Worm (Caenorhabditis elegans) whole organism, L1 larva: ENCODE measurements around the gene EGAP4.1.

ENCODE experiments used
- C04F5.9 ChIP-seq: sonication (generic microtip); optimal IDR thresholded peaks from 2 replicates; lab custom pipeline; 2016; ENCODE audit warnings: missing genetic modification characterization, missing compliant biosample characterization
- alr-1 ChIP-seq: fragments of 200-800 bp; sonication (Bioruptor generic); optimal IDR thresholded peaks from 2 replicates; lab custom pipeline; 2018; ENCODE audit warnings: borderline replicate concordance, mild to moderate bottlenecking, missing genetic modification characterization, missing compliant biosample characterization
- ama-1 ChIP-seq: fragments of 150-350 bp; optimal IDR thresholded peaks from 2 replicates; lab custom pipeline; 2014
- ceh-90 ChIP-seq: sonication (generic microtip); optimal IDR thresholded peaks from 2 replicates; lab custom pipeline; 2016; ENCODE audit warnings: missing genetic modification characterization, missing compliant biosample characterization
- efl-1 ChIP-seq, 4 experiments: fragments of 150-350 bp; optimal IDR thresholded peaks in 3 of 4; peaks in 1 of 4; 1 replicate in 1 of 4; 2 replicates in 3 of 4; lab custom pipeline; 2014; ENCODE audit warnings: missing biosample characterization in 2 of 4, missing genetic modification characterization in 2 of 4, missing genetic modification reagents in 2 of 4
- egl-13 ChIP-seq: sonication (generic microtip); optimal IDR thresholded peaks from 2 replicates; lab custom pipeline; 2016; ENCODE audit warnings: missing genotype, missing genetic modification reagents, missing genetic modification characterization, missing compliant biosample characterization
- egl-27 ChIP-seq, 2 experiments: fragments of 150-350 bp in 1 of 2; sonication (generic microtip); optimal IDR thresholded peaks; 3 replicates each; lab custom pipeline; 2017 to 2018; ENCODE audit warnings: missing biosample characterization in 2 of 2, missing genetic modification characterization in 2 of 2, missing genetic modification reagents in 2 of 2
- elt-2 ChIP-seq: sonication (generic microtip); optimal IDR thresholded peaks from 2 replicates; lab custom pipeline; 2016; ENCODE audit warnings: missing genetic modification characterization, mild to moderate bottlenecking, inconsistent platforms, missing compliant biosample characterization, missing genetic modification reagents
- ets-5 ChIP-seq: fragments of 200-800 bp; sonication (Bioruptor generic); IDR thresholded peaks from 2 replicates; pipeline ENCODE4 v1.3.6; 2022; ENCODE audit warnings: missing genetic modification characterization, missing compliant biosample characterization
- fkh-4 ChIP-seq: sonication (generic microtip); optimal IDR thresholded peaks from 2 replicates; lab custom pipeline; 2016; ENCODE audit warnings: missing compliant biosample characterization, missing genetic modification characterization, borderline replicate concordance
- fkh-8 ChIP-seq: sonication (generic microtip); optimal IDR thresholded peaks from 2 replicates; lab custom pipeline; 2016; ENCODE audit warnings: mild to moderate bottlenecking, missing genetic modification characterization, missing compliant biosample characterization
- fos-1 ChIP-seq: fragments of 150-350 bp; optimal IDR thresholded peaks from 2 replicates; lab custom pipeline; 2014; ENCODE audit warnings: missing biosample characterization, missing genetic modification characterization
- grh-1 ChIP-seq: fragments of 200-800 bp; sonication (Bioruptor generic); IDR thresholded peaks from 2 replicates; pipeline ENCODE4 v1.3.6; 2022; ENCODE audit warnings: missing genetic modification reagents, missing genetic modification characterization, missing compliant biosample characterization
- isw-1 ChIP-seq: fragments of 200-800 bp; sonication (Bioruptor generic); IDR thresholded peaks from 2 replicates; pipeline ENCODE4 v1.3.6; 2022; ENCODE audit warnings: missing genetic modification characterization, missing compliant biosample characterization
- lin-13 ChIP-seq: fragments of 150-350 bp; optimal IDR thresholded peaks from 2 replicates; lab custom pipeline; 2014; ENCODE audit warnings: missing biosample characterization, missing genetic modification reagents, missing genetic modification characterization
- lin-35 ChIP-seq, 2 experiments: fragments of 150-350 bp; optimal IDR thresholded peaks; 2 replicates each; lab custom pipeline; 2014; ENCODE audit warnings: missing biosample characterization in 2 of 2, missing genetic modification characterization in 2 of 2, missing genetic modification reagents in 2 of 2
- lin-39 ChIP-seq: fragments of 150-350 bp; optimal IDR thresholded peaks from 2 replicates; lab custom pipeline; 2014; ENCODE audit warnings: missing biosample characterization, missing genetic modification reagents, missing genetic modification characterization
- nhr-11 ChIP-seq: fragments of 150-350 bp; optimal IDR thresholded peaks from 2 replicates; lab custom pipeline; 2014; ENCODE audit warnings: missing biosample characterization, missing genetic modification characterization
- nhr-12 ChIP-seq: sonication (generic microtip); optimal IDR thresholded peaks from 2 replicates; lab custom pipeline; 2017; ENCODE audit warnings: missing biosample characterization, missing genetic modification characterization
- nhr-19 ChIP-seq: fragments of 200-800 bp; sonication (Bioruptor generic); conservative IDR thresholded peaks from 2 replicates; pipeline ENCODE4 v1.3.6; 2022; ENCODE audit warnings: missing genetic modification characterization, missing compliant biosample characterization
- nhr-20 ChIP-seq: sonication (generic microtip); optimal IDR thresholded peaks from 2 replicates; lab custom pipeline; 2016; ENCODE audit warnings: mild to moderate bottlenecking, missing genetic modification characterization, missing compliant biosample characterization
- nhr-28 ChIP-seq: fragments of 150-350 bp; optimal IDR thresholded peaks from 2 replicates; lab custom pipeline; 2014; ENCODE audit warnings: missing biosample characterization, missing genetic modification characterization
- nhr-84 ChIP-seq: sonication (generic microtip); optimal IDR thresholded peaks from 2 replicates; lab custom pipeline; 2017; ENCODE audit warnings: missing biosample characterization, missing genetic modification characterization
- nhr-85 ChIP-seq: sonication (generic microtip); peaks from one replicate; lab custom pipeline; 2016; ENCODE audit warnings: missing genetic modification characterization, inconsistent platforms, missing compliant biosample characterization
- pag-3 ChIP-seq: sonication (generic microtip); optimal IDR thresholded peaks from 2 replicates; lab custom pipeline; 2017; ENCODE audit warnings: missing genetic modification characterization, mild to moderate bottlenecking, missing compliant biosample characterization, antibody characterized with exemption, borderline replicate concordance; ENCODE audit not compliant: insufficient read depth
- snpc-4 ChIP-seq: fragments of 150-350 bp; optimal IDR thresholded peaks from 2 replicates; lab custom pipeline; 2014; ENCODE audit warnings: missing biosample characterization, missing genetic modification characterization
- unc-130 ChIP-seq: fragments of 150-350 bp; optimal IDR thresholded peaks from 2 replicates; lab custom pipeline; 2017; ENCODE audit warnings: missing biosample characterization, missing genetic modification characterization, inconsistent platforms
- vab-15 ChIP-seq: sonication (generic microtip); optimal IDR thresholded peaks from 2 replicates; lab custom pipeline; 2017; ENCODE audit warnings: missing genotype, mild to moderate bottlenecking, missing genetic modification characterization, missing compliant biosample characterization
- zag-1 ChIP-seq: fragments of 150-350 bp; optimal IDR thresholded peaks from 2 replicates; lab custom pipeline; 2014; ENCODE audit warnings: missing biosample characterization, missing genetic modification characterization

The EGAP4.1 gene

DNA sequence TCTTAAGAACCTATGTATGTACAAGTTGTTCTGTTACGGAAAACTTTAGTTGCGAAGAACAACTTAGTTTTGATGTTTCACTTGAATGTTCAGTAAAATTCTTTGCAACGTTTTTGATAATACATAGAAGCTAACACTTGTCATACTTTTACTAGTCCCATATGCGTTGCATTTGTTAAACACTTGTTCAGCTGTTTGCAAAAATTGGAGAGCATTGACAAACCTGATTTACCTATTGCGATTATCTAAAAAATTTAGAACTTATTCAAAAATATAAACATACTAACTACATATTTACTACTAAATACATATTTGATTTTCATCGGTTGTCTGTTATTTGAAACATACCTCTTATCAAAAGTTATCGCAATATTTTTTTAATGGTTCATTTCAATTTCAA, 9.1 kb downstream of the EGAP4.1 start:
- no peak for TF ChIP-seq ets-5 (GFP tag; lab: Robert Waterston, UW)
- TF ChIP-seq efl-1 (optimal IDR thresholded peaks at IDR 0.05; lab: Kevin White, UChicago) = no peak
- TF ChIP-seq efl-1 (GFP tag; optimal IDR thresholded peaks at IDR 0.05 in 1 of 2; lab: Kevin White, UChicago) = peak in 1 of 2 experiments; percentile 5

DNA sequence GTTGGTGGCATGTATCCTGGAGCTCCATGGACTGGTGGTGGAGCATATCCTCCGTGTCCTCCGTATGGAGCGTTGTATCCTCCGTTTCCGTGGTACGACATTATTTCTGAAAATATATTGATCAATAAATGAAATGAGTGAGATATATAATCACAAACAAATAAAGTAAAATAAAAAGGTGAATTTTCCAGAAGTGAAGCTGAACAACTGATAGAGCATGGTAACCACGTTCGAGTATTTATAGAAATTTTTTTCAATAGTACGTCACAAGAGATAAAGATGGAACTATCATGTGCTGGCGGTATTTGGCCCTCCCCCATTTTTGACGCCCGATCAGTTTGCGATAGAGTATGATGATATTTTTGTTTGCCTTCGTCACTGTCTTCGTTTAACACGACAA, 10.4 kb downstream of the EGAP4.1 start, which contains the start of gene F53A9.7:
TSS of gene F53A9.7 (minus strand) at position 101 of the 400 bp plus-strand sequence.
- no peak for TF ChIP-seq pag-3 (tag; lab: Kevin White, UChicago)
- TF ChIP-seq nhr-85 (tag; lab: Kevin White, UChicago) = peak; percentile 35

DNA sequence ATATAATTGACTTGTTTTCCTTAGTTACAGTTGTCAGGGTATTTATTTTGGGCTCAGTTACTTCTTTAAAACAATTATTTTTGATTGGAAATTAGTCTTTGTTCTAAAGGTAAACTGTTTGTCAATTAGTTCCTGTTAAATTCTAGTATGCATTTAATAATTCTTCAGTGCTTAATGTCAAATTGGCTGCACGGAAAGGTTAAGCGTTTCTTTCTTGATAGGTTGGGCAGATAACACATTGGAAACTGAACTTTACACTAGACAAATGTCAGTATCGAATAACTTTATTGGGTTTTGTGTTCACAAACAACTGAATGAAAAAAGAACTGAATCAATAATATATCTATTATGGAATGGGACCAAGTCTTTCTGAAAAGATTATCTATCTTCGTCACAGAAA, 12.4 kb downstream of the EGAP4.1 start:
- TF ChIP-seq vab-15 (no peak), nhr-11 (tag; lab: Kevin White, UChicago) (no peak)

ce11 chrX:8713754-8714295, 13.4 kb downstream of the EGAP4.1 start, which contains the start of gene F53A9.6:
TSS of gene F53A9.6 (minus strand) at chrX:8713804.
- TF ChIP-seq efl-1 (optimal IDR thresholded peaks at IDR 0.05; lab: Kevin White, UChicago) (no peak), efl-1 (GFP tag; optimal IDR thresholded peaks at IDR 0.05 in 1 of 2; lab: Kevin White, UChicago) (peak in 1 of 2 experiments; percentile 74), snpc-4 (tag; lab: Kevin White, UChicago) (no peak), elt-2 (tag; lab: Kevin White, UChicago) (peak; percentile 64)

- no peak for TF ChIP-seq egl-13 (tag; lab: Kevin White, UChicago)
- TF ChIP-seq egl-27 (tag; optimal IDR thresholded peaks at IDR 0.05; lab: Kevin White, UChicago) = no peak
- TF ChIP-seq nhr-20 = peak; percentile 31
- TF ChIP-seq nhr-84 (tag; lab: Kevin White, UChicago) = no peak
- TF ChIP-seq nhr-12 (tag; lab: Kevin White, UChicago) = no peak
- TF ChIP-seq lin-35 (GFP tag; optimal IDR thresholded peaks at IDR 0.05; lab: Kevin White, UChicago) = peak in 1 of 2 experiments; percentile 39
- no peak for TF ChIP-seq lin-13 (GFP tag; lab: Kevin White, UChicago)
- TF ChIP-seq elt-2 (tag; lab: Kevin White, UChicago) = peak; percentile 81
- TF ChIP-seq, all 84 proteins: peak for 3
These were observed 14.5 kb downstream of the EGAP4.1 start for ce11 chrX:8712662-8713061.

- TF ChIP-seq nhr-84 (tag; lab: Kevin White, UChicago) = no peak
- TF ChIP-seq isw-1 (GFP tag; lab: Robert Waterston, UW) = no peak
- TF ChIP-seq zag-1 (tag; lab: Kevin White, UChicago) = no peak
- no peak for TF ChIP-seq nhr-28 (tag; lab: Kevin White, UChicago)
- TF ChIP-seq fkh-8 (tag; lab: Kevin White, UChicago) = no peak
- no peak for TF ChIP-seq alr-1 (tag; lab: Kevin White, UChicago)
- TF ChIP-seq ama-1 (lab: Kevin White, UChicago) = no peak
- TF ChIP-seq fos-1 (tag; lab: Kevin White, UChicago) = no peak
- no peak for TF ChIP-seq egl-27 (tag; optimal IDR thresholded peaks at IDR 0.05; lab: Kevin White, UChicago)
- no peak for TF ChIP-seq grh-1
- TF ChIP-seq ets-5 (GFP tag; lab: Robert Waterston, UW) = no peak
- no peak for TF ChIP-seq C04F5.9
- TF ChIP-seq lin-13 (GFP tag; lab: Kevin White, UChicago) = no peak
- no peak for TF ChIP-seq egl-13 (tag; lab: Kevin White, UChicago)
- TF ChIP-seq ceh-90 (tag; lab: Kevin White, UChicago) = no peak
- TF ChIP-seq, all 84 proteins: peak for 0
These were observed 16.0 kb downstream of the EGAP4.1 start, which contains the start of gene F53A9.1 for ce11 chrX:8711141-8711645. TSS of gene F53A9.1 (plus strand) at chrX:8711595.

ce11 chrX:8709424-8709823, 17.8 kb downstream of the EGAP4.1 start, which contains the start of gene kreg-1:
TSS of gene kreg-1 (plus strand) at chrX:8709764.
- TF ChIP-seq fkh-4 (tag; lab: Kevin White, UChicago) (no peak), nhr-19 (GFP tag; lab: Robert Waterston, UW) (no peak), snpc-4 (tag; lab: Kevin White, UChicago) (no peak), unc-130 (tag; lab: Kevin White, UChicago) (no peak), elt-2 (tag; lab: Kevin White, UChicago) (peak; percentile 21), lin-39 (tag; lab: Kevin White, UChicago) (no peak)
